Worm (Caenorhabditis elegans): ENCODE results near the gene npax-3.

DNA sequence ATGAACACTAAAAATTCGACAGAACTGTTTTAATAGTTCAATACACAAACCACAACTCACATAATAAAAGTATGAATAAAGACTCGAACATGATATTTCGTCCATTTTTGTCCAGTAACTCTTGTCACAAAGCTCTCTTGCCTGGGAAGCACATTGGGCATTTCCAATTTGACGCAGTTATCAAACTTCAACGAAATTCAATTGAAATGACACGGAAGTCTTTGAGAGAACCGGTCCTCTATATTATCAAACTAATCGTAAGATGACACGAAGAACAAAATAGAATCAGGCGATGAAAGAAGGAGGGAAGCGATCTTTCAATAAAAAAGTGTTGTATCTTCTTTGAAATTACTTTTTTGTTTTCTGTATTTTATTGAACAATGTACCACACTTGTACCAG, 27.1 kb upstream of the npax-3 start, which contains the start of gene T11G6.3:
- no peak for TF ChIP-seq aly-2 (tag; optimal IDR thresholded peaks at IDR 0.05)
- no peak for TF ChIP-seq ZK546.5 (tag; optimal IDR thresholded peaks at IDR 0.05)
- TF ChIP-seq nfya-1 (tag; optimal IDR thresholded peaks at IDR 0.05; ENCODE audit: insufficient read depth), result no peak
- no peak for TF ChIP-seq unc-62 (GFP tag; optimal IDR thresholded peaks at IDR 0.05)
- TF ChIP-seq egl-27 (tag; optimal IDR thresholded peaks at IDR 0.05), result no peak
- TF ChIP-seq ama-1 (optimal IDR thresholded peaks at IDR 0.05), result no peak
- no peak for TF ChIP-seq nhr-12 (tag; optimal IDR thresholded peaks at IDR 0.05)
